Worm (Caenorhabditis elegans) whole organism, young adult: ENCODE measurements around the gene crb-1.

Source experiments
- F22D6.2 ChIP-seq: sonication (generic microtip); optimal IDR thresholded peaks from 2 replicates; lab custom pipeline; 2016; ENCODE audit warnings: mild to moderate bottlenecking, missing genetic modification characterization, missing compliant biosample characterization
- ama-1 ChIP-seq, 3 experiments: fragments of 150-350 bp in 1 of 3; sonication (generic microtip) in 2 of 3; optimal IDR thresholded peaks; 2 replicates each; lab custom pipeline; 2014 to 2018; ENCODE audit warnings: missing biosample characterization in 2 of 3, missing genetic modification characterization in 2 of 3, missing genetic modification reagents in 2 of 3
- cebp-1 ChIP-seq, 2 experiments: fragments of 200-800 bp in 1 of 2; sonication (Bioruptor generic) in 1 of 2; sonication (generic microtip) in 1 of 2; IDR thresholded peaks in 1 of 2; optimal IDR thresholded peaks in 1 of 2; 2 replicates each; pipeline versions ENCODE4 v1.3.6 to Lab custom; 2017 to 2022; ENCODE audit warnings: missing compliant biosample characterization in 2 of 2, missing genetic modification characterization in 2 of 2, mild to moderate bottlenecking in 1 of 2, missing genetic modification reagents in 1 of 2, moderate library complexity in 1 of 2
- ceh-27 ChIP-seq: fragments of 200-800 bp; sonication (Bioruptor generic); optimal IDR thresholded peaks from 2 replicates; lab custom pipeline; 2018; ENCODE audit warnings: mild to moderate bottlenecking, missing genetic modification characterization, moderate library complexity, missing compliant biosample characterization
- efl-1 ChIP-seq: fragments of 150-350 bp; optimal IDR thresholded peaks from 2 replicates; lab custom pipeline; 2014; ENCODE audit warnings: missing biosample characterization, missing genetic modification reagents, missing genetic modification characterization
- mel-28 ChIP-seq: sonication (generic microtip); optimal IDR thresholded peaks from 2 replicates; lab custom pipeline; 2016; ENCODE audit warnings: borderline replicate concordance, mild to moderate bottlenecking, missing genetic modification characterization, missing compliant biosample characterization
- nfya-1 ChIP-seq: sonication (generic microtip); optimal IDR thresholded peaks from 2 replicates; lab custom pipeline; 2017; ENCODE audit warnings: antibody characterized with exemption, missing compliant biosample characterization, missing genetic modification characterization, borderline replicate concordance; ENCODE audit not compliant: insufficient read depth
- rcor-1 ChIP-seq: fragments of 200-800 bp; sonication (Bioruptor generic); IDR thresholded peaks from 2 replicates; pipeline ENCODE4 v1.3.6; 2022; ENCODE audit warnings: missing genetic modification reagents, missing genetic modification characterization, missing compliant biosample characterization
- unc-62 ChIP-seq: fragments of 150-350 bp; optimal IDR thresholded peaks from 2 replicates; lab custom pipeline; 2014; ENCODE audit warnings: missing biosample characterization, missing genetic modification reagents, missing genetic modification characterization

ce11 chrX:17381975-17382374, 31.8 kb downstream of the crb-1 start, which contains the start of gene F10D7.4:
- TF ChIP-seq F22D6.2 (tag; lab: Kevin White, UChicago) (no peak), mel-28 (tag; lab: Kevin White, UChicago) (no peak), rcor-1 (GFP tag; lab: Robert Waterston, UW) (no peak), cebp-1 (GFP tag; IDR thresholded peaks at IDR 0.05; lab: Robert Waterston, UW) (no peak), cebp-1 (tag; optimal IDR thresholded peaks at IDR 0.05; lab: Kevin White, UChicago) (no peak), unc-62 (no peak), nfya-1 (no peak), efl-1 (no peak), ceh-27 (GFP tag; lab: Kevin White, UChicago) (no peak), ama-1 (optimal IDR thresholded peaks at IDR 0.05; lab: Kevin White, UChicago) (no peak), ama-1 (GFP tag; optimal IDR thresholded peaks at IDR 0.05; lab: Kevin White, UChicago) (no peak)
